Fruit fly (Drosophila melanogaster) whole organism, pupa: ENCODE data around the gene CG31468.
A peak's percentile ranks its signal among the peaks of the same experiment; 100 is the strongest.

Experiments used
- CG10348 ChIP-seq: fragments of 200-800 bp; sonication (Bioruptor generic); IDR thresholded peaks from 2 replicates; pipeline ENCODE4 v1.3.6; 2022; ENCODE audit warnings: missing biosample characterization, missing genetic modification characterization
- CG12605 ChIP-seq: fragments of 200-800 bp; sonication (Bioruptor generic); IDR thresholded peaks from 2 replicates; pipeline ENCODE4 v1.3.6; 2022; ENCODE audit warnings: missing biosample characterization, missing genetic modification characterization
- CG13204 ChIP-seq: fragments of 200-800 bp; sonication (Bioruptor generic); optimal IDR thresholded peaks from 2 replicates; lab custom pipeline; 2018; ENCODE audit warnings: missing biosample characterization, mild to moderate bottlenecking, missing genetic modification characterization, moderate library complexity
- CG14655 ChIP-seq: fragments of 200-800 bp; sonication (Bioruptor generic); optimal IDR thresholded peaks from 3 replicates; lab custom pipeline; 2017; ENCODE audit warnings: mild to moderate bottlenecking, missing biosample characterization, missing genetic modification reagents, missing genetic modification characterization
- CG15710 ChIP-seq: fragments of 200-800 bp; sonication (Bioruptor generic); optimal IDR thresholded peaks from 2 replicates; lab custom pipeline; 2018; ENCODE audit warnings: missing biosample characterization, mild to moderate bottlenecking, missing genetic modification characterization, moderate library complexity
- CG17806 ChIP-seq: fragments of 200-800 bp; sonication (Bioruptor generic); optimal IDR thresholded peaks from 2 replicates; lab custom pipeline; 2018; ENCODE audit warnings: missing biosample characterization, mild to moderate bottlenecking, missing genetic modification characterization, moderate library complexity
- CG34367 ChIP-seq: fragments of 200-800 bp; sonication (Bioruptor generic); optimal IDR thresholded peaks from 2 replicates; lab custom pipeline; 2018; ENCODE audit warnings: missing biosample characterization, mild to moderate bottlenecking, missing genetic modification characterization
- CG4496 ChIP-seq: fragments of 200-800 bp; sonication (Bioruptor generic); IDR thresholded peaks from 3 replicates; pipeline ENCODE4 v1.3.6; 2022; ENCODE audit warnings: missing biosample characterization, missing genetic modification characterization
- CG8159 ChIP-seq: fragments of 200-800 bp; sonication (Bioruptor generic); optimal IDR thresholded peaks from 3 replicates; lab custom pipeline; 2018; ENCODE audit warnings: missing biosample characterization, mild to moderate bottlenecking, missing genetic modification characterization, moderate library complexity
- CG8301 ChIP-seq: fragments of 200-800 bp; sonication (Bioruptor generic); optimal IDR thresholded peaks from 2 replicates; lab custom pipeline; 2018; ENCODE audit warnings: missing biosample characterization, mild to moderate bottlenecking, missing genetic modification characterization
- CG9948 ChIP-seq: fragments of 200-800 bp; sonication (Bioruptor generic); optimal IDR thresholded peaks from 2 replicates; lab custom pipeline; 2018; ENCODE audit warnings: missing biosample characterization, mild to moderate bottlenecking, missing genetic modification characterization, moderate library complexity
- D1 ChIP-seq: fragments of 200-800 bp; sonication (Bioruptor generic); optimal IDR thresholded peaks from 2 replicates; lab custom pipeline; 2018; ENCODE audit warnings: missing biosample characterization, mild to moderate bottlenecking, missing genetic modification characterization, moderate library complexity
- EcR ChIP-seq: fragments of 200-800 bp; sonication (Bioruptor generic); optimal IDR thresholded peaks from 3 replicates; lab custom pipeline; 2019; ENCODE audit warnings: missing biosample characterization, missing genetic modification characterization, mild to moderate bottlenecking, moderate library complexity, missing genetic modification reagents
- Ets98B ChIP-seq: fragments of 200-800 bp; sonication (Bioruptor generic); IDR thresholded peaks from 2 replicates; pipeline ENCODE4 v1.3.6; 2022; ENCODE audit warnings: missing biosample characterization, missing genetic modification characterization
- Pif1A ChIP-seq: fragments of 200-800 bp; sonication (Bioruptor generic); optimal IDR thresholded peaks from 3 replicates; lab custom pipeline; 2016; ENCODE audit warnings: missing biosample characterization, missing genetic modification characterization
- Pif1B ChIP-seq: fragments of 200-800 bp; sonication (Bioruptor generic); optimal IDR thresholded peaks from 3 replicates; lab custom pipeline; 2016; ENCODE audit warnings: missing biosample characterization, missing genetic modification characterization
- Snoo ChIP-seq: fragments of 200-800 bp; sonication (Bioruptor generic); optimal IDR thresholded peaks from 3 replicates; lab custom pipeline; 2017; ENCODE audit warnings: missing biosample characterization, mild to moderate bottlenecking, missing genetic modification characterization, inconsistent platforms
- fd96Ca ChIP-seq: fragments of 200-800 bp; sonication (Bioruptor generic); IDR thresholded peaks from 3 replicates; pipeline ENCODE4 v1.3.6; 2022; ENCODE audit warnings: missing biosample characterization, missing genetic modification characterization
- gl ChIP-seq: fragments of 200-800 bp; sonication (Bioruptor generic); optimal IDR thresholded peaks from 2 replicates; lab custom pipeline; 2018; ENCODE audit warnings: missing biosample characterization, mild to moderate bottlenecking, missing genetic modification characterization
- rn ChIP-seq: fragments of 200-800 bp; sonication (Bioruptor generic); IDR thresholded peaks from 2 replicates; pipeline ENCODE4 v1.3.6; 2022; ENCODE audit warnings: missing biosample characterization, missing genetic modification characterization

CG31468 gene

DNA sequence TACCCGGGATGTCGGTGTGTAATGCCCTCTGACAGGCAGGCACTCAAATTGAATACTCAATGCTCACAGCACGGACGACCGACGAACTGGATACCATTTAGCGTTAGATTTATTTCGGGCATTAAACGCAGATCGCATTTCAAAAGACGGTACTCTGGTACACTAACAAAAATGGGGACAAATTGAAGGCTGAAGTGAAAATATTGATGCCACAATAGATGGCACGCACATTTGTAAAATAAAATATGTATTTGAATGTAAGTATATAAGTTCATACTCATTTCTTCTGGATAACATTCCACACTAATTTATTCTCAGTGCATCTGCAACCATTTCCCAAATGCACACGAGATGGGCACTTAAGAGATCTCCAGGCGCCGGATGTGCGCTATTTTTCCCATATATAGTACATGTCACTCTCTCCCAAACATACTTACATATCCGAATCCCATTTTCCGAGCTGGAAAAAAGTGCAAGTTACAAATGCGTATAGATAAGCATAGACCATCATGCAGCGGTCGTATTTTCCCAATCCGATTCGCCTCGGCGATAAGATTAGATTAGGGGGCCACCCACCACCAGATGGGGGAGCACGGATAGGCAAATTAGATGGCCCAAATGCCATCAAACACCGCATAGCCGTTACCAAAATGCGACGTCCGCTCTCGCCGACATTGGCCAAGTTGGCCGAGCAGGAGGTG is 9.5 kb upstream of the CG31468 start, which contains the start of gene CG10301:
TSS of gene CG10301 (plus strand) at position 651 of the 701 bp plus-strand sequence.
- TF ChIP-seq CG13204 (GFP tag; lab: Kevin White, UChicago) (no peak), EcR (GFP tag; lab: Kevin White, UChicago) (no peak), D1 (no peak), CG8159 (tag; lab: Kevin White, UChicago) (no peak)

dm6 chr3R:23704383-23705033 is 4.4 kb upstream of the CG31468 start, which contains the start of gene Gba1b:
TSS of gene Gba1b (plus strand) at chr3R:23704804.
- TF ChIP-seq D1 (no peak), CG8301 (tag; lab: Kevin White, UChicago) (no peak), CG34367 (no peak), fd96Ca (no peak), CG17806 (tag; lab: Kevin White, UChicago) (no peak), Ets98B (no peak), CG13204 (GFP tag; lab: Kevin White, UChicago) (no peak), CG12605 (GFP tag; lab: Robert Waterston, UW) (no peak), EcR (GFP tag; lab: Kevin White, UChicago) (no peak), Snoo (tag; lab: Kevin White, UChicago) (no peak), CG8159 (tag; lab: Kevin White, UChicago) (no peak), Pif1B (GFP tag; lab: Kevin White, UChicago) (no peak), CG9948 (tag; lab: Kevin White, UChicago) (no peak)

DNA sequence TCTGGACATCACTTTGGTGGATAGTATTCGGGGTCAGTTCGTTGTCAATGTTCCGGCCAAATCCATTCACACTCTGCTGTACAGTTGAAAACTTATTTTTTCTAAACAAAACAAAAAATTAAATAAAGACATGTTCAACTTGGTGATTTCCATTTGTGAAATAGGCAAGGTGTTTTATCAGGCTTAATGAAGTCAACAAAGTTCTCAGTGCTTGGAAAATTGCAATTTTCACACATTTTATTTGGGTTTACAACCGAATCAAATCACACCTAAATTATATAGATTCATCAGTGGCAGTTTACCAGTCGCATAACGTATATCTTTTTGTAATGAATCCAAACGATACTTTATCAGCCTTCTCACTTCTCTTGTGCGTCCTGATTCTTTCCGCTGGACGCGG is 2.3 kb upstream of the CG31468 start, which contains the start of gene Qsox4:
TSS of gene Qsox4 (plus strand) at position 301 of the 400 bp plus-strand sequence.
- TF ChIP-seq Pif1A = no peak
- no peak for TF ChIP-seq CG14655 (GFP tag; lab: Kevin White, UChicago)
- TF ChIP-seq gl (tag; lab: Kevin White, UChicago) = no peak
- TF ChIP-seq Pif1B (GFP tag; lab: Kevin White, UChicago) = no peak
- no peak for TF ChIP-seq Snoo (tag; lab: Kevin White, UChicago)
- TF ChIP-seq D1 = no peak
- no peak for TF ChIP-seq CG34367
- TF ChIP-seq EcR (GFP tag; lab: Kevin White, UChicago) = no peak

DNA sequence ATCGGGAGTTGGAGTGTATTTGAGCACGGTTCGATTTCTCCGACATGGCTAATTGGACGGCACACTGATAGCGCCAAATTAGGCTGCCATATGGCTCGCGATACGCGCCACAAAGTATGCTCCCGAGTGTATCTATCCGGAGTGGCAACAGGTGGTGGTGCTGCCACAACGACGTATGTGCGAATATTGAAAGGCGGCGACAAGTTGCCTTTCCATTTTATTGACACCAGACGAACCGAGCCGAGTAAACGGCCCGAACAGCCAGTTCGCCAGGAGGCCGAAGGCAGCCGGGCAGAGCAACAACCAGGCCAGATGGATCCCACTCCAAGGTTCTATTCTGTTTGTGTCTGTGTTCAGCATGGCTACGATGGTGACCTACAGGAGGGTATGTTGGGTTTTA is 1.3 kb downstream of the CG31468 start, which contains the start of gene prt:
TSS of gene prt (minus strand) at position 193 of the 400 bp plus-strand sequence.
- TF ChIP-seq CG17806 (tag; lab: Kevin White, UChicago) (no peak), CG12605 (GFP tag; lab: Robert Waterston, UW) (peak; percentile 70)
- TF ChIP-seq, all 21 proteins: peak for 1

- TF ChIP-seq CG8301 (tag; lab: Kevin White, UChicago) (no peak), fd96Ca (no peak), rn (GFP tag; lab: Robert Waterston, UW) (no peak), Snoo (tag; lab: Kevin White, UChicago) (no peak), CG14655 (GFP tag; lab: Kevin White, UChicago) (no peak), CG4496 (GFP tag; lab: Robert Waterston, UW) (no peak), Ets98B (no peak), CG15710 (tag; lab: Kevin White, UChicago) (no peak), CG9948 (tag; lab: Kevin White, UChicago) (no peak), EcR (GFP tag; lab: Kevin White, UChicago) (no peak)
These were observed 4.0 kb downstream of the CG31468 start, which contains the start of gene CG10252 for dm6 chr3R:23696145-23696544. TSS of gene CG10252 (minus strand) at chr3R:23696245.

- no peak for TF ChIP-seq Pif1B (GFP tag; lab: Kevin White, UChicago)
- TF ChIP-seq CG17806 (tag; lab: Kevin White, UChicago) = no peak
- TF ChIP-seq CG9948 (tag; lab: Kevin White, UChicago) = no peak
- TF ChIP-seq CG14655 (GFP tag; lab: Kevin White, UChicago) = no peak
- TF ChIP-seq CG10348 (GFP tag; lab: Robert Waterston, UW) = no peak
- TF ChIP-seq CG4496 (GFP tag; lab: Robert Waterston, UW) = no peak
- TF ChIP-seq CG12605 (GFP tag; lab: Robert Waterston, UW) = no peak
- TF ChIP-seq, all 21 proteins: peak for 0
These were observed 5.5 kb downstream of the CG31468 start, which contains the start of gene CG10254 for dm6 chr3R:23694579-23695033. TSS of gene CG10254 (minus strand) at chr3R:23694983.

DNA sequence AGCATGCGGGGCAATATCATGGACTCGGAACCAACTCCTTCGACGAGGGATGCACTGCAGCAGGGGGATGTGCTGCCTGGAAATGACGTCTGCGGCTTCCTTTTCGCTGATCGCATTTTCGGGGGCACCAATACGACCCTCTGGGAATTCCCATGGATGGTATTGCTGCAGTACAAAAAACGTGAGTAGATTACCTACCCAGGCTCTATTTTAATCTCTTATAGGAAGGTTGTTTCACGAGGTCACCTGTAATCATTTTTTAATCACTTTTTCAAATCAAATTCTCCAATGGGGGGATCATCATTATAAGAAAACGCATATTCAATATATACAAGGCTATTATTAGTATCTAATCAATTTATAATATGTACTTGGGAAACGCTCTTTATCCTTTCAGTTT is 13.2 kb downstream of the CG31468 start:
- no peak for TF ChIP-seq CG13204 (GFP tag; lab: Kevin White, UChicago)
- TF ChIP-seq CG34367 = no peak
- no peak for TF ChIP-seq gl (tag; lab: Kevin White, UChicago)
- TF ChIP-seq Pif1A = no peak
- TF ChIP-seq CG14655 (GFP tag; lab: Kevin White, UChicago) = no peak
- no peak for TF ChIP-seq CG9948 (tag; lab: Kevin White, UChicago)
- no peak for TF ChIP-seq CG12605 (GFP tag; lab: Robert Waterston, UW)
- no peak for TF ChIP-seq Snoo (tag; lab: Kevin White, UChicago)
- no peak for TF ChIP-seq EcR (GFP tag; lab: Kevin White, UChicago)
- TF ChIP-seq CG8159 (tag; lab: Kevin White, UChicago) = no peak
